Worm (Caenorhabditis elegans) whole organism, young adult: Measurements from ENCODE around the gene fbxa-72.

Source experiments
- B0261.1 ChIP-seq: sonication (generic microtip); optimal IDR thresholded peaks from 2 replicates; lab custom pipeline; 2016; ENCODE audit warnings: mild to moderate bottlenecking, missing genetic modification characterization, moderate library complexity, missing compliant biosample characterization
- B0336.3 ChIP-seq: fragments of 200-800 bp; sonication (Bioruptor generic); IDR thresholded peaks from 2 replicates; pipeline ENCODE4 v1.3.6; 2022; ENCODE audit warnings: missing genetic modification characterization, missing compliant biosample characterization
- C17E4.6 ChIP-seq: fragments of 200-800 bp; sonication (Bioruptor generic); IDR thresholded peaks from 2 replicates; pipeline ENCODE4 v1.3.6; 2022; ENCODE audit warnings: missing genetic modification reagents, missing genetic modification characterization, missing compliant biosample characterization
- D2030.7 ChIP-seq: fragments of 200-800 bp; sonication (Bioruptor generic); IDR thresholded peaks from 2 replicates; pipeline ENCODE4 v1.3.6; 2022; ENCODE audit warnings: missing genetic modification reagents, missing genetic modification characterization, missing compliant biosample characterization
- F23B12.7 ChIP-seq: sonication (generic microtip); optimal IDR thresholded peaks from 2 replicates; lab custom pipeline; 2017; ENCODE audit warnings: missing genetic modification characterization, mild to moderate bottlenecking, missing compliant biosample characterization, antibody characterized with exemption, moderate library complexity; ENCODE audit not compliant: insufficient read depth
- F33H1.4 ChIP-seq: fragments of 200-800 bp; sonication (Bioruptor generic); IDR thresholded peaks from 2 replicates; pipeline ENCODE4 v1.3.6; 2022; ENCODE audit warnings: missing genetic modification reagents, missing genetic modification characterization, missing compliant biosample characterization
- F37B4.10 ChIP-seq: fragments of 200-800 bp; sonication (Bioruptor generic); IDR thresholded peaks from 2 replicates; pipeline ENCODE4 v1.3.6; 2022; ENCODE audit warnings: missing genetic modification characterization, missing compliant biosample characterization
- F55B11.4 ChIP-seq: sonication (generic microtip); optimal IDR thresholded peaks from 2 replicates; lab custom pipeline; 2016; ENCODE audit warnings: missing compliant biosample characterization, missing genetic modification characterization, borderline replicate concordance; ENCODE audit not compliant: insufficient read depth
- F57C9.4 ChIP-seq: sonication (generic microtip); optimal IDR thresholded peaks from 2 replicates; lab custom pipeline; 2017; ENCODE audit warnings: mild to moderate bottlenecking, missing genetic modification characterization, missing compliant biosample characterization
- T07F8.4 ChIP-seq: sonication (generic microtip); optimal IDR thresholded peaks from 2 replicates; lab custom pipeline; 2016; ENCODE audit warnings: mild to moderate bottlenecking, missing genetic modification characterization, moderate library complexity, missing compliant biosample characterization
- Y53G8AR.9 ChIP-seq: fragments of 200-800 bp; sonication (Bioruptor generic); conservative IDR thresholded peaks from 2 replicates; pipeline ENCODE4 v1.3.6; 2022; ENCODE audit warnings: missing genetic modification reagents, missing genetic modification characterization, missing compliant biosample characterization
- Y95B8A.8 ChIP-seq: fragments of 200-800 bp; sonication (Bioruptor generic); IDR thresholded peaks from 2 replicates; pipeline ENCODE4 v1.3.6; 2022; ENCODE audit warnings: missing genetic modification reagents, missing genetic modification characterization, missing compliant biosample characterization
- ZK185.1 ChIP-seq: sonication (generic microtip); optimal IDR thresholded peaks from 2 replicates; lab custom pipeline; 2016; ENCODE audit warnings: mild to moderate bottlenecking, missing genetic modification characterization, missing compliant biosample characterization; ENCODE audit not compliant: poor library complexity, severe bottlenecking
- akir-1 ChIP-seq: fragments of 200-800 bp; sonication (Bioruptor generic); optimal IDR thresholded peaks from 2 replicates; lab custom pipeline; 2018; ENCODE audit warnings: mild to moderate bottlenecking, missing genetic modification characterization, moderate library complexity, missing compliant biosample characterization
- aptf-2 ChIP-seq: fragments of 200-800 bp; sonication (Bioruptor generic); conservative IDR thresholded peaks from 2 replicates; pipeline ENCODE4 v1.3.6; 2022; ENCODE audit warnings: missing genetic modification reagents, missing genetic modification characterization, missing compliant biosample characterization
- aptf-3 ChIP-seq: fragments of 200-800 bp; sonication (Bioruptor generic); IDR thresholded peaks from 2 replicates; pipeline ENCODE4 v1.3.6; 2022; ENCODE audit warnings: missing genetic modification characterization, missing compliant biosample characterization
- attf-3 ChIP-seq: fragments of 200-800 bp; sonication (Bioruptor generic); conservative IDR thresholded peaks from 2 replicates; pipeline ENCODE4 v1.3.6; 2022; ENCODE audit warnings: missing genetic modification reagents, missing genetic modification characterization, missing compliant biosample characterization
- attf-5 ChIP-seq: fragments of 200-800 bp; sonication (Bioruptor generic); optimal IDR thresholded peaks from 2 replicates; lab custom pipeline; 2018; ENCODE audit warnings: mild to moderate bottlenecking, missing genetic modification characterization, missing compliant biosample characterization
- bed-1 ChIP-seq: fragments of 200-800 bp; sonication (Bioruptor generic); IDR thresholded peaks from 2 replicates; pipeline ENCODE4 v1.3.6; 2022; ENCODE audit warnings: missing genetic modification reagents, missing genetic modification characterization, missing compliant biosample characterization
- ceh-27 ChIP-seq: fragments of 200-800 bp; sonication (Bioruptor generic); optimal IDR thresholded peaks from 2 replicates; lab custom pipeline; 2018; ENCODE audit warnings: mild to moderate bottlenecking, missing genetic modification characterization, moderate library complexity, missing compliant biosample characterization
- die-1 ChIP-seq: sonication (generic microtip); optimal IDR thresholded peaks from 2 replicates; lab custom pipeline; 2016; ENCODE audit warnings: missing genotype, mild to moderate bottlenecking, missing genetic modification characterization, missing compliant biosample characterization
- efl-1 ChIP-seq: fragments of 150-350 bp; optimal IDR thresholded peaks from 2 replicates; lab custom pipeline; 2014; ENCODE audit warnings: missing biosample characterization, missing genetic modification reagents, missing genetic modification characterization
- egrh-3 ChIP-seq: fragments of 200-800 bp; sonication (Bioruptor generic); IDR thresholded peaks from 2 replicates; pipeline ENCODE4 v1.3.6; 2022; ENCODE audit warnings: missing genetic modification reagents, missing genetic modification characterization, missing compliant biosample characterization
- hlh-12 ChIP-seq: sonication (generic microtip); optimal IDR thresholded peaks from 2 replicates; lab custom pipeline; 2016; ENCODE audit warnings: missing genetic modification characterization, missing compliant biosample characterization
- hmg-20 ChIP-seq: fragments of 200-800 bp; sonication (Bioruptor generic); IDR thresholded peaks from 2 replicates; pipeline ENCODE4 v1.3.6; 2022; ENCODE audit warnings: missing genetic modification reagents, missing genetic modification characterization, missing compliant biosample characterization
- hrde-1 ChIP-seq: sonication (generic microtip); optimal IDR thresholded peaks from 2 replicates; lab custom pipeline; 2016; ENCODE audit warnings: missing genetic modification characterization, mild to moderate bottlenecking, missing compliant biosample characterization, moderate library complexity, missing genotype, missing genetic modification reagents, borderline replicate concordance
- lag-1 ChIP-seq: fragments of 200-800 bp; sonication (Bioruptor generic); IDR thresholded peaks from 2 replicates; pipeline ENCODE4 v1.3.6; 2022; ENCODE audit warnings: missing genetic modification reagents, missing genetic modification characterization, missing compliant biosample characterization
- let-526 ChIP-seq: fragments of 200-800 bp; sonication (Bioruptor generic); IDR thresholded peaks from 2 replicates; pipeline ENCODE4 v1.3.6; 2022; ENCODE audit warnings: missing genetic modification reagents, missing genetic modification characterization, missing compliant biosample characterization
- let-607 ChIP-seq, 2 experiments: fragments of 200-800 bp in 1 of 2; sonication (Bioruptor generic) in 1 of 2; sonication (generic microtip) in 1 of 2; optimal IDR thresholded peaks; 2 replicates each; lab custom pipeline; 2016 to 2018; ENCODE audit warnings: mild to moderate bottlenecking in 2 of 2, missing compliant biosample characterization in 2 of 2, missing genetic modification characterization in 2 of 2, moderate library complexity in 2 of 2, missing genotype in 1 of 2
- lin-35 ChIP-seq, 3 experiments: fragments of 150-350 bp in 2 of 3; sonication (generic microtip) in 1 of 3; optimal IDR thresholded peaks; 2 replicates each; lab custom pipeline; 2014 to 2018; ENCODE audit warnings: missing biosample characterization in 3 of 3, missing genetic modification characterization in 3 of 3, missing genetic modification reagents in 3 of 3
- lsl-1 ChIP-seq: fragments of 200-800 bp; sonication (Bioruptor generic); optimal IDR thresholded peaks from 2 replicates; lab custom pipeline; 2018; ENCODE audit warnings: mild to moderate bottlenecking, missing genetic modification characterization, moderate library complexity, missing compliant biosample characterization
- madf-3 ChIP-seq: fragments of 200-800 bp; sonication (Bioruptor generic); IDR thresholded peaks from 2 replicates; pipeline ENCODE4 v1.3.6; 2022; ENCODE audit warnings: missing genetic modification reagents, missing genetic modification characterization, missing compliant biosample characterization
- madf-6 ChIP-seq: fragments of 200-800 bp; sonication (Bioruptor generic); IDR thresholded peaks from 2 replicates; pipeline ENCODE4 v1.3.6; 2022; ENCODE audit warnings: missing genetic modification reagents, missing genetic modification characterization, missing compliant biosample characterization
- madf-8 ChIP-seq: fragments of 200-800 bp; sonication (Bioruptor generic); conservative IDR thresholded peaks from 2 replicates; pipeline ENCODE4 v1.3.6; 2022; ENCODE audit warnings: missing genetic modification reagents, missing genetic modification characterization, missing compliant biosample characterization
- mxl-1 ChIP-seq: sonication (generic microtip); optimal IDR thresholded peaks from 2 replicates; lab custom pipeline; 2016; ENCODE audit warnings: missing genetic modification characterization, missing compliant biosample characterization
- nfya-1 ChIP-seq: sonication (generic microtip); optimal IDR thresholded peaks from 2 replicates; lab custom pipeline; 2017; ENCODE audit warnings: antibody characterized with exemption, missing compliant biosample characterization, missing genetic modification characterization, borderline replicate concordance; ENCODE audit not compliant: insufficient read depth
- nfya-2 ChIP-seq: fragments of 200-800 bp; sonication (Bioruptor generic); IDR thresholded peaks from 2 replicates; pipeline ENCODE4 v1.3.6; 2022; ENCODE audit warnings: missing genetic modification reagents, missing genetic modification characterization, missing compliant biosample characterization
- nhr-120 ChIP-seq: fragments of 200-800 bp; sonication (Bioruptor generic); IDR thresholded peaks from 2 replicates; pipeline ENCODE4 v1.3.6; 2022; ENCODE audit warnings: missing genetic modification characterization, missing compliant biosample characterization
- nhr-179 ChIP-seq: sonication (generic microtip); optimal IDR thresholded peaks from 2 replicates; lab custom pipeline; 2016; ENCODE audit warnings: mild to moderate bottlenecking, missing genetic modification characterization, missing compliant biosample characterization
- nhr-27 ChIP-seq: fragments of 200-800 bp; sonication (Bioruptor generic); optimal IDR thresholded peaks from 2 replicates; lab custom pipeline; 2018; ENCODE audit warnings: mild to moderate bottlenecking, missing genetic modification characterization, moderate library complexity, missing compliant biosample characterization
- nhr-80 ChIP-seq: sonication (generic microtip); optimal IDR thresholded peaks from 2 replicates; lab custom pipeline; 2016; ENCODE audit warnings: missing genetic modification characterization, missing compliant biosample characterization
- pha-4 ChIP-seq: fragments of 150-350 bp; sonication (generic microtip); optimal IDR thresholded peaks from 2 replicates; lab custom pipeline; 2014; ENCODE audit warnings: missing biosample characterization, missing genetic modification reagents, missing genetic modification characterization
- repo-1 ChIP-seq: sonication (generic microtip); optimal IDR thresholded peaks from 2 replicates; lab custom pipeline; 2017; ENCODE audit warnings: mild to moderate bottlenecking, missing genetic modification characterization, missing compliant biosample characterization
- rpc-1 ChIP-seq, 2 experiments: fragments of 150-350 bp in 1 of 2; sonication (generic microtip) in 1 of 2; optimal IDR thresholded peaks; 2 replicates each; lab custom pipeline; 2014 to 2018; ENCODE audit warnings: missing biosample characterization in 1 of 2, missing genetic modification characterization in 1 of 2, missing genetic modification reagents in 1 of 2, missing genotype in 1 of 2
- snpc-4 ChIP-seq, 5 experiments: fragments of 150-350 bp in 1 of 5; sonication (generic microtip) in 4 of 5; optimal IDR thresholded peaks; 2 replicates each; lab custom pipeline; 2014 to 2018; ENCODE audit warnings: missing genetic modification characterization in 5 of 5, missing biosample characterization in 3 of 5, antibody characterized with exemption in 2 of 5, mild to moderate bottlenecking in 2 of 5, missing compliant biosample characterization in 2 of 5, missing genotype in 2 of 5, moderate library complexity in 2 of 5, missing genetic modification reagents in 1 of 5
- tbp1 ChIP-seq: fragments of 200-800 bp; sonication (Bioruptor generic); optimal IDR thresholded peaks from 2 replicates; lab custom pipeline; 2018; ENCODE audit warnings: mild to moderate bottlenecking, missing genetic modification characterization, missing compliant biosample characterization

Gene fbxa-72

DNA sequence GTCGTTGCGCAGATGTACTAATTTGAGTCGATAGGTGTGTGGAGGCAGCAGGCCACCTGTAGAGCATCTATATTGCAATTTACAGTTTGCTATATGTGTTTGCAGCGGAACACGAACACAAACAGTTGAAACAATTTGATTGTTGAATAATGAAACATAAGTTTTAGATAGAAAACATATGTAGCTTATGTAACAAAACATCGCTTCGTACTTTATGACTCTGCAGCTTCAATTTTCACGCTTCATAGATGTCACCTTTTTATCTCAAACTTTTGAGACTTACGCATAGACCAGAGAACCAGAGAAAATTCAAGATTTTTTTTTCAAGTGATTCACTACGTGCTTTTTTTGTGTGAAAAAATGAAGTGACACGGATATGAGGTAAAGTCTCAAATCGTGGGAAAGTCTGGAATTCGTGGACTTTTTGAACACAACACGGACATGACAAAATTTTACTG is 47.4 kb upstream of the fbxa-72 start, which contains the start of gene fbxb-72:
Gene fbxb-72 (minus strand): TSS at position 58 of the 458 bp plus-strand sequence.
- TF ChIP-seq D2030.7 (GFP tag; lab: Robert Waterston, UW) (no peak), Y53G8AR.9 (GFP tag; lab: Robert Waterston, UW) (peak; percentile 94), ZK185.1 (tag; lab: Kevin White, UChicago) (peak; percentile 95), nfya-2 (GFP tag; lab: Robert Waterston, UW) (no peak), F37B4.10 (GFP tag; lab: Robert Waterston, UW) (no peak), lsl-1 (GFP tag; lab: Kevin White, UChicago) (no peak), attf-5 (GFP tag; lab: Kevin White, UChicago) (peak; percentile 29), hlh-12 (tag; lab: Kevin White, UChicago) (no peak), hmg-20 (0 out of 2 replicates have a peak, but pooled peaks have one; percentile 3), B0336.3 (GFP tag; lab: Robert Waterston, UW) (peak; percentile 77), attf-3 (GFP tag; lab: Robert Waterston, UW) (no peak), ceh-27 (peak; percentile 22), efl-1 (GFP tag; lab: Kevin White, UChicago) (no peak), F33H1.4 (GFP tag; lab: Robert Waterston, UW) (no peak), madf-8 (GFP tag; lab: Robert Waterston, UW) (no peak), aptf-3 (GFP tag; lab: Robert Waterston, UW) (no peak), let-607 (tag; optimal IDR thresholded peaks at IDR 0.05; lab: Kevin White, UChicago) (no peak), F57C9.4 (tag; lab: Kevin White, UChicago) (peak; percentile 85), akir-1 (peak; percentile 25), repo-1 (tag; lab: Kevin White, UChicago) (peak; percentile 90), lin-35 (GFP tag; optimal IDR thresholded peaks at IDR 0.05; lab: Kevin White, UChicago) (peak in 1 of 3 experiments; percentile 77), T07F8.4 (tag; lab: Kevin White, UChicago) (no peak), nhr-179 (tag; lab: Kevin White, UChicago) (no peak), tbp1 (peak; percentile 51), die-1 (tag; lab: Kevin White, UChicago) (no peak), lag-1 (no peak), nhr-27 (tag; lab: Kevin White, UChicago) (peak; percentile 5), rpc-1 (optimal IDR thresholded peaks at IDR 0.05; lab: Kevin White, UChicago) (no peak), rpc-1 (tag; optimal IDR thresholded peaks at IDR 0.05; lab: Kevin White, UChicago) (no peak), F23B12.7 (tag; lab: Kevin White, UChicago) (peak; percentile 88), F55B11.4 (tag; lab: Kevin White, UChicago) (no peak), mxl-1 (tag; lab: Kevin White, UChicago) (no peak), hrde-1 (tag; lab: Kevin White, UChicago) (no peak), nfya-1 (tag; lab: Kevin White, UChicago) (no peak), bed-1 (GFP tag; lab: Robert Waterston, UW) (no peak), aptf-2 (no peak), Y95B8A.8 (GFP tag; lab: Robert Waterston, UW) (peak; percentile 81; the same call in 1 of the 2 replicates), egrh-3 (GFP tag; lab: Robert Waterston, UW) (no peak), madf-3 (0 out of 2 replicates have a peak, but pooled peaks have one; percentile 9), B0261.1 (tag; lab: Kevin White, UChicago) (no peak), snpc-4 (GFP tag; optimal IDR thresholded peaks at IDR 0.05; lab: Kevin White, UChicago) (no peak), snpc-4 (tag; optimal IDR thresholded peaks at IDR 0.05; lab: Kevin White, UChicago) (peak in 3 of 4 experiments; percentile 1 to 41 (median 34)), pha-4 (tag; lab: Kevin White, UChicago) (peak; percentile 94), nhr-120 (0 out of 2 replicates have a peak, but pooled peaks have one; percentile 59), madf-6 (GFP tag; lab: Robert Waterston, UW) (no peak), C17E4.6 (GFP tag; lab: Robert Waterston, UW) (no peak), let-526 (GFP tag; lab: Robert Waterston, UW) (0 out of 2 replicates have a peak, but pooled peaks have one; percentile 11), nhr-80 (tag; lab: Kevin White, UChicago) (peak; percentile 39)
